Fruit fly (Drosophila melanogaster): ENCODE measurements around the gene CG5177.

The CG5177 gene

dm6 chr2L:7401627-7402026, 3.4 kb upstream of the CG5177 start (continued):
- TF ChIP-seq CG11560 (tag; IDR thresholded peaks at IDR 0.05) (peak; percentile 59; the same call in 2 of the 3 replicates), luna (GFP tag; optimal IDR thresholded peaks at IDR 0.05) (no peak), mld (GFP tag; IDR thresholded peaks at IDR 0.05; ENCODE audit: partially characterized antibody) (no peak), tup (GFP tag; optimal IDR thresholded peaks at IDR 0.05) (no peak), klu (GFP tag; IDR thresholded peaks at IDR 0.05) (peak; percentile 62), wek (GFP tag; optimal IDR thresholded peaks at IDR 0.05) (no peak), CG30431 (GFP tag; optimal IDR thresholded peaks at IDR 0.05) (no peak), sob (GFP tag; IDR thresholded peaks at IDR 0.05) (peak; percentile 87), Jarid2 (GFP tag; optimal IDR thresholded peaks at IDR 0.05) (no peak), CG8478 (optimal IDR thresholded peaks at IDR 0.05) (no peak), CG13123 (GFP tag; optimal IDR thresholded peaks at IDR 0.05) (no peak), Hr51 (GFP tag; optimal IDR thresholded peaks at IDR 0.05) (peak in 1 of 2 experiments; percentile 88), chif (GFP tag; optimal IDR thresholded peaks at IDR 0.05) (peak; percentile 40 to 42), CG15269 (tag; optimal IDR thresholded peaks at IDR 0.05) (peak; percentile 78), Ssrp (tag; optimal IDR thresholded peaks at IDR 0.05) (peak; percentile 54), CG7372 (GFP tag; IDR thresholded peaks at IDR 0.05) (peak; percentile 65; the same call in 1 of the 2 replicates), Dp (GFP tag; optimal IDR thresholded peaks at IDR 0.05) (no peak), sna (GFP tag; IDR thresholded peaks at IDR 0.05; ENCODE audit: partially characterized antibody) (no peak), HLHmδ (GFP tag; optimal IDR thresholded peaks at IDR 0.05) (no peak), esg (GFP tag; conservative IDR thresholded peaks at IDR 0.05) (peak; percentile 63), Deaf1 (tag; optimal IDR thresholded peaks at IDR 0.05) (peak; percentile 63), CG15601 (tag; optimal IDR thresholded peaks at IDR 0.05) (peak; percentile 51), CG17361 (GFP tag; IDR thresholded peaks at IDR 0.05) (peak; percentile 72), da (GFP tag; optimal IDR thresholded peaks at IDR 0.05) (no peak), amos (GFP tag; IDR thresholded peaks at IDR 0.05; ENCODE audit: partially characterized antibody) (no peak), tll (GFP tag; optimal IDR thresholded peaks at IDR 0.05) (no peak), CG17385 (GFP tag; optimal IDR thresholded peaks at IDR 0.05) (peak; percentile 65), CG10979 (tag; optimal IDR thresholded peaks at IDR 0.05) (peak; percentile 72), E2f2 (GFP tag; IDR thresholded peaks at IDR 0.05) (peak; percentile 32; the same call in 1 of the 2 replicates), ham (GFP tag; IDR thresholded peaks at IDR 0.05) (no peak), eyg (GFP tag; optimal IDR thresholded peaks at IDR 0.05) (no peak), wdn (GFP tag; IDR thresholded peaks at IDR 0.05) (peak; percentile 68), CG14667 (GFP tag; IDR thresholded peaks at IDR 0.05) (peak; percentile 64), twi (tag; optimal IDR thresholded peaks at IDR 0.05) (peak; percentile 57), CG15011 (GFP tag; optimal IDR thresholded peaks at IDR 0.05) (peak; percentile 42), zf30C (GFP tag; optimal IDR thresholded peaks at IDR 0.05) (no peak), CG6765 (GFP tag; optimal IDR thresholded peaks at IDR 0.05) (peak; percentile 13), CG15696 (tag; optimal IDR thresholded peaks at IDR 0.05) (peak; percentile 61), chn (GFP tag; optimal IDR thresholded peaks at IDR 0.05) (peak; percentile 15), CG14860 (GFP tag; IDR thresholded peaks at IDR 0.05; ENCODE audit: partially characterized antibody) (no peak), jumu (GFP tag; optimal IDR thresholded peaks at IDR 0.05) (no peak), CG3838 (GFP tag; optimal IDR thresholded peaks at IDR 0.05) (no peak), CG11723 (GFP tag; optimal IDR thresholded peaks at IDR 0.05) (peak; percentile 36), CG42726 (GFP tag; IDR thresholded peaks at IDR 0.05; ENCODE audit: partially characterized antibody) (no peak), cad (GFP tag; optimal IDR thresholded peaks at IDR 0.05) (no peak), CG11696 (GFP tag; IDR thresholded peaks at IDR 0.05) (peak; percentile 66; the same call in 1 of the 2 replicates), CG10321 (GFP tag; IDR thresholded peaks at IDR 0.05) (peak; percentile 32; the same call in 1 of the 2 replicates), ci (GFP tag; IDR thresholded peaks at IDR 0.05) (peak; percentile 81), Sry-β (GFP tag; optimal IDR thresholded peaks at IDR 0.05) (no peak), Hsf (GFP tag; optimal IDR thresholded peaks at IDR 0.05) (peak; percentile 64), CG6854 (GFP tag; optimal IDR thresholded peaks at IDR 0.05) (no peak)

Data from whole organism, embryonic.